Fruit fly (Drosophila melanogaster) whole organism, embryonic: ENCODE measurements around the gene Or85b.

Experiments
- Asciz ChIP-seq: fragments of 200-800 bp; sonication (Bioruptor generic); optimal IDR thresholded peaks from 2 replicates; lab custom pipeline; 2017; ENCODE audit warnings: missing biosample characterization, mild to moderate bottlenecking, missing genetic modification characterization, missing genetic modification reagents
- Atf3 ChIP-seq: fragments of 200-800 bp; sonication (Bioruptor generic); optimal IDR thresholded peaks from 3 replicates; lab custom pipeline; 2016; ENCODE audit warnings: missing biosample characterization, missing genetic modification characterization
- Atf6 ChIP-seq: fragments of 200-800 bp; sonication (Bioruptor generic); IDR thresholded peaks from 2 replicates; pipeline ENCODE4 v1.3.6; 2022; ENCODE audit warnings: missing biosample characterization, missing genetic modification characterization
- B-H1 ChIP-seq: fragments of 200-800 bp; sonication (Bioruptor generic); IDR thresholded peaks from 3 replicates; pipeline ENCODE4 v1.3.6; 2022; ENCODE audit warnings: missing biosample characterization, missing genetic modification characterization
- Bdp1 ChIP-seq: fragments of 200-800 bp; sonication (Bioruptor generic); optimal IDR thresholded peaks from 3 replicates; lab custom pipeline; 2016; ENCODE audit warnings: missing biosample characterization, missing genetic modification characterization
- Blimp-1 ChIP-seq: fragments of 200-800 bp; sonication (Bioruptor generic); optimal IDR thresholded peaks from 3 replicates; lab custom pipeline; 2018; ENCODE audit warnings: missing biosample characterization, missing genetic modification characterization, mild to moderate bottlenecking, moderate library complexity, missing genetic modification reagents
- CG1024 ChIP-seq: fragments of 200-800 bp; sonication (Bioruptor generic); IDR thresholded peaks from 2 replicates; pipeline ENCODE4 v1.3.6; 2022; ENCODE audit warnings: missing biosample characterization, missing genetic modification characterization
- CG10979 ChIP-seq: fragments of 200-800 bp; sonication (Bioruptor generic); optimal IDR thresholded peaks from 2 replicates; lab custom pipeline; 2018; ENCODE audit warnings: missing biosample characterization, mild to moderate bottlenecking, missing genetic modification characterization, moderate library complexity
- CG11456 ChIP-seq: fragments of 200-800 bp; sonication (Bioruptor generic); IDR thresholded peaks from 3 replicates; pipeline ENCODE4 v1.3.6; 2022; ENCODE audit warnings: missing biosample characterization, missing genetic modification characterization
- CG13123 ChIP-seq: fragments of 200-800 bp; sonication (Bioruptor generic); optimal IDR thresholded peaks from 2 replicates; lab custom pipeline; 2016; ENCODE audit warnings: missing biosample characterization, missing genetic modification characterization
- CG15269 ChIP-seq: fragments of 200-800 bp; sonication (Bioruptor generic); optimal IDR thresholded peaks from 2 replicates; lab custom pipeline; 2018; ENCODE audit warnings: missing biosample characterization, mild to moderate bottlenecking, missing genetic modification characterization, moderate library complexity
- CG15601 ChIP-seq: fragments of 200-800 bp; sonication (Bioruptor generic); optimal IDR thresholded peaks from 3 replicates; lab custom pipeline; 2019; ENCODE audit warnings: missing biosample characterization, mild to moderate bottlenecking, missing genetic modification characterization, moderate library complexity
- CG16863 ChIP-seq: fragments of 200-800 bp; sonication (Bioruptor generic); optimal IDR thresholded peaks from 3 replicates; lab custom pipeline; 2016; ENCODE audit warnings: missing biosample characterization, missing genetic modification characterization
- CG17361 ChIP-seq: fragments of 200-800 bp; sonication (Bioruptor generic); IDR thresholded peaks from 3 replicates; pipeline ENCODE4 v1.3.6; 2022; ENCODE audit warnings: missing biosample characterization, missing genetic modification characterization
- CG17829 ChIP-seq: fragments of 200-800 bp; optimal IDR thresholded peaks from 2 replicates; lab custom pipeline; 2019; ENCODE audit warnings: missing biosample characterization, mild to moderate bottlenecking, missing genetic modification characterization, moderate library complexity
- CG17912 ChIP-seq: fragments of 200-800 bp; sonication (Bioruptor generic); optimal IDR thresholded peaks from 2 replicates; lab custom pipeline; 2018; ENCODE audit warnings: missing biosample characterization, mild to moderate bottlenecking, missing genetic modification characterization
- CG1792 ChIP-seq: fragments of 200-800 bp; sonication (Bioruptor generic); optimal IDR thresholded peaks from 2 replicates; lab custom pipeline; 2016; ENCODE audit warnings: missing biosample characterization, missing genetic modification characterization
- CG3995 ChIP-seq: fragments of 200-800 bp; sonication (Bioruptor generic); optimal IDR thresholded peaks from 3 replicates; lab custom pipeline; 2016; ENCODE audit warnings: missing biosample characterization, missing genetic modification characterization
- CG6791 ChIP-seq: fragments of 200-800 bp; sonication (Bioruptor generic); IDR thresholded peaks from 3 replicates; pipeline ENCODE4 v1.3.6; 2022; ENCODE audit warnings: missing biosample characterization, missing genetic modification characterization; ENCODE audit not compliant: partially characterized antibody
- CG8924 ChIP-seq: fragments of 200-800 bp; optimal IDR thresholded peaks from 3 replicates; lab custom pipeline; 2019; ENCODE audit warnings: missing biosample characterization, mild to moderate bottlenecking, missing genetic modification characterization, moderate library complexity
- CG9876 ChIP-seq: fragments of 200-800 bp; sonication (Bioruptor generic); optimal IDR thresholded peaks from 2 replicates; lab custom pipeline; 2016; ENCODE audit warnings: missing biosample characterization, missing genetic modification characterization
- Dfd ChIP-seq, 2 experiments: fragments of >200 bp; optimal IDR thresholded peaks; 2 replicates each; lab custom pipeline; 2017; ENCODE audit warnings: missing biosample characterization in 2 of 2, missing genetic modification characterization in 2 of 2
- Dp ChIP-seq: fragments of 200-800 bp; sonication (Bioruptor generic); optimal IDR thresholded peaks from 2 replicates; lab custom pipeline; 2018; ENCODE audit warnings: missing biosample characterization, mild to moderate bottlenecking, missing genetic modification characterization, moderate library complexity
- Hr3 ChIP-seq: fragments of 200-800 bp; sonication (Bioruptor generic); optimal IDR thresholded peaks from 3 replicates; lab custom pipeline; 2016; ENCODE audit warnings: missing biosample characterization, missing genetic modification characterization
- Hr51 ChIP-seq, 2 experiments: fragments of 200-800 bp; sonication (Bioruptor generic); optimal IDR thresholded peaks; 2 replicates in 1 of 2; 3 replicates in 1 of 2; lab custom pipeline; 2016 to 2018; ENCODE audit warnings: missing biosample characterization in 2 of 2, missing genetic modification characterization in 2 of 2, mild to moderate bottlenecking in 1 of 2, moderate library complexity in 1 of 2
- Lim3 ChIP-seq: fragments of 200-800 bp; sonication (Bioruptor generic); IDR thresholded peaks from 2 replicates; pipeline ENCODE4 v1.3.6; 2022; ENCODE audit warnings: missing biosample characterization, missing genetic modification characterization
- Mrtf ChIP-seq: fragments of 200-800 bp; sonication (Bioruptor generic); IDR thresholded peaks from 3 replicates; pipeline ENCODE4 v1.3.6; 2022; ENCODE audit warnings: missing biosample characterization, missing genetic modification characterization
- Oli ChIP-seq: fragments of 200-800 bp; sonication (Bioruptor generic); optimal IDR thresholded peaks from 2 replicates; lab custom pipeline; 2018; ENCODE audit warnings: missing biosample characterization, mild to moderate bottlenecking, missing genetic modification characterization, moderate library complexity
- Six4 ChIP-seq: fragments of 200-800 bp; sonication (Bioruptor generic); optimal IDR thresholded peaks from 2 replicates; lab custom pipeline; 2016; ENCODE audit warnings: missing biosample characterization, missing genetic modification characterization
- Stat92E ChIP-seq, 3 experiments: fragments of >200 bp in 2 of 3; fragments of 200-800 bp in 1 of 3; sonication (Bioruptor generic) in 1 of 3; optimal IDR thresholded peaks; 2 replicates each; lab custom pipeline; 2017 to 2019; ENCODE audit warnings: missing biosample characterization in 3 of 3, missing genetic modification characterization in 3 of 3, mild to moderate bottlenecking in 1 of 3, moderate library complexity in 1 of 3
- Tbp ChIP-seq: fragments of >200 bp; optimal IDR thresholded peaks from 2 replicates; lab custom pipeline; 2018; ENCODE audit warnings: missing biosample characterization, missing genetic modification characterization
- chn ChIP-seq: fragments of 200-800 bp; sonication (Bioruptor generic); optimal IDR thresholded peaks from 2 replicates; lab custom pipeline; 2016; ENCODE audit warnings: missing biosample characterization, missing genetic modification characterization
- dimm ChIP-seq: fragments of 200-800 bp; sonication (Bioruptor generic); IDR thresholded peaks from 2 replicates; pipeline ENCODE4 v1.3.6; 2022; ENCODE audit warnings: missing biosample characterization, missing genetic modification characterization
- dmrt99B ChIP-seq: fragments of 200-800 bp; sonication (Bioruptor generic); optimal IDR thresholded peaks from 2 replicates; lab custom pipeline; 2018; ENCODE audit warnings: missing biosample characterization, mild to moderate bottlenecking, missing genetic modification characterization, moderate library complexity
- fd3F ChIP-seq: fragments of 200-800 bp; sonication (Bioruptor generic); optimal IDR thresholded peaks from 2 replicates; lab custom pipeline; 2018; ENCODE audit warnings: missing biosample characterization, mild to moderate bottlenecking, missing genetic modification characterization, moderate library complexity
- gsb-n ChIP-seq: fragments of 200-800 bp; sonication (Bioruptor generic); optimal IDR thresholded peaks from 3 replicates; lab custom pipeline; 2018; ENCODE audit warnings: missing biosample characterization, mild to moderate bottlenecking, missing genetic modification characterization
- gt ChIP-seq: fragments of 200-800 bp; sonication (Bioruptor generic); IDR thresholded peaks from 2 replicates; pipeline ENCODE4 v1.3.6; 2022; ENCODE audit warnings: missing biosample characterization, missing genetic modification characterization
- hbn ChIP-seq: fragments of 200-800 bp; sonication (Bioruptor generic); IDR thresholded peaks from 2 replicates; pipeline ENCODE4 v1.3.6; 2022; ENCODE audit warnings: missing biosample characterization, missing genetic modification characterization; ENCODE audit not compliant: partially characterized antibody
- jumu ChIP-seq: fragments of 200-800 bp; sonication (Bioruptor generic); optimal IDR thresholded peaks from 3 replicates; lab custom pipeline; 2016; ENCODE audit warnings: missing biosample characterization, missing genetic modification characterization
- kni ChIP-seq: fragments of 200-800 bp; sonication (Bioruptor generic); optimal IDR thresholded peaks from 3 replicates; lab custom pipeline; 2017; ENCODE audit warnings: mild to moderate bottlenecking, missing biosample characterization, missing genetic modification reagents, missing genetic modification characterization
- onecut ChIP-seq: fragments of 200-800 bp; sonication (Bioruptor generic); IDR thresholded peaks from 2 replicates; pipeline ENCODE4 v1.3.6; 2022; ENCODE audit warnings: missing biosample characterization, missing genetic modification characterization
- otp ChIP-seq: fragments of 200-800 bp; sonication (Bioruptor generic); IDR thresholded peaks from 3 replicates; pipeline ENCODE4, ENCODE4 v1.3.6; 2022; ENCODE audit warnings: missing biosample characterization, missing genetic modification characterization
- pnt ChIP-seq: fragments of 200-800 bp; sonication (Bioruptor generic); optimal IDR thresholded peaks from 3 replicates; lab custom pipeline; 2016; ENCODE audit warnings: missing biosample characterization, missing genetic modification characterization
- sim ChIP-seq: fragments of 200-800 bp; sonication (Bioruptor generic); IDR thresholded peaks from 2 replicates; pipeline ENCODE4 v1.3.6; 2022; ENCODE audit warnings: missing biosample characterization, missing genetic modification characterization
- tgo ChIP-seq: fragments of 200-800 bp; sonication (Bioruptor generic); IDR thresholded peaks from 3 replicates; pipeline ENCODE4 v1.3.6; 2022; ENCODE audit warnings: missing biosample characterization, missing genetic modification characterization
- tio ChIP-seq: fragments of 200-800 bp; sonication (Bioruptor generic); optimal IDR thresholded peaks from 2 replicates; lab custom pipeline; 2017; ENCODE audit warnings: missing biosample characterization, missing genetic modification characterization, inconsistent platforms
- tll ChIP-seq, 2 experiments: fragments of 200-800 bp in 1 of 2; fragments of >200 bp in 1 of 2; sonication (Bioruptor generic) in 1 of 2; optimal IDR thresholded peaks; 2 replicates each; lab custom pipeline; 2017 to 2019; ENCODE audit warnings: missing biosample characterization in 2 of 2, missing genetic modification characterization in 2 of 2, mild to moderate bottlenecking in 1 of 2, moderate library complexity in 1 of 2
- ttk ChIP-seq: fragments of 200-800 bp; sonication (Bioruptor generic); IDR thresholded peaks from 2 replicates; pipeline ENCODE4 v2.1.2; 2022; ENCODE audit warnings: missing biosample characterization, missing genetic modification characterization
- unpg ChIP-seq: fragments of 200-800 bp; sonication (Bioruptor generic); optimal IDR thresholded peaks from 3 replicates; lab custom pipeline; 2018; ENCODE audit warnings: missing biosample characterization, mild to moderate bottlenecking, missing genetic modification characterization, moderate library complexity

Or85b gene

DNA sequence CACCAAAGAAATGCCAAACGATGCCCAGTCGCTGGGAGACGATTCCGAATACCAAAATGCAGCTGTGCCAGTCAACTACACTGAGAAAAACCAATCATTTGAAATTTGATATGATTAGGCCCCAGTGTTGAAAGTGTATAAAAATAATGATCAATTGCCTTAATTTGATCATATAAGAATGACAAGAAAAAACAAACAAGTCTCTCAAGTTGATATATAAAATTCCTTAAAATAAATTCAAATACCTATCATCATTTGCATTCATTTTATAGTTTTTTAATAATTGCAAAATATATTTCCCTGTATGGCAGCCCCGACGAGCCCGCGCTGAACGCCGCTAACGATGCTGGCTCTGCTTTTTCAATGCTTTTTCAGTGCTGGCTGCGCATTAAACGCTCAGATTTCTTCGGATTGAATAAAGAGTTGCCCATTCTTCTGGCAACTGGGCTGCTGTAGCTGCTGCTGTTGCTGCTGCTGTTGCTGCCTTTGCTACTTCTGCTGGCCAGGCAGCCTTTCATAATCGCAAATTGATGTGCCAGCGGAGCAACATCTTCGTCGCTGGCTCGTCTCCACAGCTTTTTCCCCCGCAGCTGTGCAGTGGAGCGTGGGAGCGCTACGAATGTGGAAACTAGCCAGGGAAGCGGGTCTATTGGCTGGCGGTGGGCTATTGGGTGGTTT lies 41.3 kb downstream of the Or85b start (continued):
- TF ChIP-seq Atf3 (GFP tag; lab: Kevin White, UChicago) (no peak), CG10979 (tag; lab: Kevin White, UChicago) (peak; percentile 30), Hr51 (GFP tag; optimal IDR thresholded peaks at IDR 0.05; lab: Kevin White, UChicago) (peak in 1 of 2 experiments; percentile 81), Mrtf (GFP tag; lab: Robert Waterston, UW) (no peak), CG13123 (GFP tag; lab: Kevin White, UChicago) (no peak), CG6791 (no peak), CG15601 (tag; lab: Kevin White, UChicago) (no peak), CG3995 (no peak), Dfd (GFP tag; optimal IDR thresholded peaks at IDR 0.05; lab: Kevin White, UChicago) (no peak), B-H1 (GFP tag; lab: Robert Waterston, UW) (peak; percentile 30; the same call in 2 of the 3 replicates), onecut (GFP tag; lab: Robert Waterston, UW) (0 out of 2 replicates have a peak, but pooled peaks have one; percentile 5), Bdp1 (GFP tag; lab: Kevin White, UChicago) (no peak), Atf6 (GFP tag; lab: Robert Waterston, UW) (no peak), dimm (GFP tag; lab: Robert Waterston, UW) (0 out of 2 replicates have a peak, but pooled peaks have one; percentile 4), fd3F (GFP tag; lab: Kevin White, UChicago) (no peak), sim (GFP tag; lab: Robert Waterston, UW) (no peak), kni (GFP tag; lab: Kevin White, UChicago) (no peak), Oli (peak; percentile 60), CG17361 (GFP tag; lab: Robert Waterston, UW) (peak; percentile 62), unpg (GFP tag; lab: Kevin White, UChicago) (peak; percentile 66), CG16863 (GFP tag; lab: Kevin White, UChicago) (no peak), CG17829 (peak; percentile 45), Hr3 (peak; percentile 27), Dp (GFP tag; lab: Kevin White, UChicago) (no peak), CG1792 (GFP tag; lab: Kevin White, UChicago) (no peak), hbn (GFP tag; lab: Robert Waterston, UW) (no peak), Lim3 (GFP tag; lab: Robert Waterston, UW) (no peak), CG1024 (no peak), CG8924 (tag; lab: Kevin White, UChicago) (peak; percentile 17), tio (peak; percentile 18), gsb-n (tag; lab: Kevin White, UChicago) (peak; percentile 4), Stat92E (GFP tag; optimal IDR thresholded peaks at IDR 0.05; lab: Kevin White, UChicago) (no peak), tgo (GFP tag; lab: Robert Waterston, UW) (peak; percentile 43; the same call in 2 of the 3 replicates), pnt (peak; percentile 15), jumu (GFP tag; lab: Kevin White, UChicago) (no peak), Six4 (GFP tag; lab: Kevin White, UChicago) (no peak), Blimp-1 (peak; percentile 40), ttk (GFP tag; lab: Robert Waterston, UW) (0 out of 2 replicates have a peak, but pooled peaks have one; percentile 25), otp (GFP tag; lab: Robert Waterston, UW) (no peak), chn (GFP tag; lab: Kevin White, UChicago) (peak; percentile 4), CG17912 (GFP tag; lab: Kevin White, UChicago) (no peak), CG11456 (GFP tag; lab: Robert Waterston, UW) (0 out of 3 replicates have a peak, but pooled peaks have one; percentile 30), Tbp (GFP tag; lab: Kevin White, UChicago) (no peak), CG15269 (peak; percentile 48), dmrt99B (tag; lab: Kevin White, UChicago) (peak; percentile 67), gt (GFP tag; lab: Robert Waterston, UW) (no peak), CG9876 (GFP tag; lab: Kevin White, UChicago) (no peak), Asciz (no peak), tll (GFP tag; optimal IDR thresholded peaks at IDR 0.05; lab: Kevin White, UChicago) (no peak)
